Worm (Caenorhabditis elegans) whole organism, L2 larva: ENCODE results near the gene acdh-6.

ENCODE experiments used
- nhr-23 ChIP-seq: fragments of 150-350 bp; optimal IDR thresholded peaks from 2 replicates; lab custom pipeline; 2014; ENCODE audit warnings: missing biosample characterization, missing genetic modification reagents, missing genetic modification characterization
- nhr-77 ChIP-seq: fragments of 150-350 bp; optimal IDR thresholded peaks from 2 replicates; lab custom pipeline; 2014; ENCODE audit warnings: missing biosample characterization, missing genetic modification characterization
- peb-1 ChIP-seq: fragments of 150-350 bp; optimal IDR thresholded peaks from 2 replicates; lab custom pipeline; 2014; ENCODE audit warnings: missing biosample characterization, missing genetic modification characterization

- TF ChIP-seq peb-1 (tag; lab: Kevin White, UChicago) (no peak), nhr-23 (tag; lab: Kevin White, UChicago) (no peak), nhr-77 (tag; lab: Kevin White, UChicago) (no peak)
These were observed 28.3 kb downstream of the acdh-6 start, which contains the start of gene fip-3 for ce11 chrIII:8589195-8589594.
